Worm (Caenorhabditis elegans): ENCODE data around the gene K06A9.2.

- TF ChIP-seq ama-1 (optimal IDR thresholded peaks at IDR 0.05) (no peak), flt-1 (GFP tag; IDR thresholded peaks at IDR 0.05) (no peak), scrt-1 (GFP tag; IDR thresholded peaks at IDR 0.05) (no peak), tra-4 (tag; optimal IDR thresholded peaks at IDR 0.05) (no peak), hmbx-1 (tag; optimal IDR thresholded peaks at IDR 0.05) (no peak)
Observed at ce11 chrX:1499499-1499898, 36.7 kb upstream of the K06A9.2 start.

Measured in whole organism, early embryonic.